Worm (Caenorhabditis elegans): ENCODE measurements around the gene irld-66.

DNA sequence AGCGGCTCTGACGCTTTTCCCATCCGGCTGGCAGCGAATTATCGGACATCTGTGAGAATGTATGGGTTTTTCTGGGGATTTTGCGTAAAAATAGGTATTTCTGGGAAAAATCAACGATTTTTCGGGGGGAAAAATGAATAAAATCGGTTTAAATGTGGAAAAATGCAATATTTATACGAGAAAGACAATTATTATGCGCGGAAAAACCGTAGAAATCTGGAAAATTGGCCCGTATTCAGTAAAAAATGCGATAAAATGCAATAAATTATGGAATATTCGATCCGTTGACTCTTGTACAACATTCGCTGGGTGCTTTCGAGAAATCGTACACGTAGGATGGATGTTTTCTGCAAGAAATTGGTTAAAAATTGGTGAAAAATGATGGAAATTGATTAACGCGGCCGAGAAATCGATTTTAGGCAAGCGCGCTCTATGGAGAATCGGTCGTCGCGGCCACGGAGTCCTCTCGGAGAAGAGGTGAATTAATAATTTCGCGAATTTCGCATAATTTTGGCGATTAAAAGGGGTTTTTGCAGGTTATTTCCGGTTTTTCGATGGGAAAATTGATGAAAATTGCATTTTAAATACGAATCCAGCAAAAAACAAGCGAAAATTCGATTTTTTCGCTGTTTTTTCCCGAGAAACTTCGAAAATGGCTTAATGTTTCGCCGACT lies 51.6 kb downstream of the irld-66 start, which contains the start of gene pinn-1:
- no peak for TF ChIP-seq unc-39 (tag; optimal IDR thresholded peaks at IDR 0.05)
- peak; percentile 88 for TF ChIP-seq lin-13 (tag; optimal IDR thresholded peaks at IDR 0.05)
- TF ChIP-seq M03D4.4 (tag; optimal IDR thresholded peaks at IDR 0.05): no peak
- no peak for TF ChIP-seq unc-120 (tag; optimal IDR thresholded peaks at IDR 0.05; ENCODE audit: poor library complexity, severe bottlenecking)
- peak; percentile 78 for TF ChIP-seq ces-1 (GFP tag; optimal IDR thresholded peaks at IDR 0.05)
- no peak for TF ChIP-seq unc-62 (GFP tag; optimal IDR thresholded peaks at IDR 0.05)
- TF ChIP-seq lsy-2 (tag; optimal IDR thresholded peaks at IDR 0.05): peak; percentile 69
- TF ChIP-seq elt-1 (tag; optimal IDR thresholded peaks at IDR 0.05; ENCODE audit: borderline replicate concordance, insufficient read depth): no peak
